Fruit fly (Drosophila melanogaster) Kc167 (cell line): ENCODE measurements around the gene AcCoAS.

Source experiments
- Sin3A ChIP-seq: fragments of >200 bp; optimal IDR thresholded peaks from 2 replicates; lab custom pipeline; 2018; ENCODE audit warnings: missing external identifiers
- insv ChIP-seq: fragments of >200 bp; optimal IDR thresholded peaks from 3 replicates; lab custom pipeline; 2018; ENCODE audit warnings: missing external identifiers
- psq ChIP-seq: fragments of >200 bp; optimal IDR thresholded peaks from 2 replicates; lab custom pipeline; 2017; ENCODE audit warnings: missing external identifiers

DNA sequence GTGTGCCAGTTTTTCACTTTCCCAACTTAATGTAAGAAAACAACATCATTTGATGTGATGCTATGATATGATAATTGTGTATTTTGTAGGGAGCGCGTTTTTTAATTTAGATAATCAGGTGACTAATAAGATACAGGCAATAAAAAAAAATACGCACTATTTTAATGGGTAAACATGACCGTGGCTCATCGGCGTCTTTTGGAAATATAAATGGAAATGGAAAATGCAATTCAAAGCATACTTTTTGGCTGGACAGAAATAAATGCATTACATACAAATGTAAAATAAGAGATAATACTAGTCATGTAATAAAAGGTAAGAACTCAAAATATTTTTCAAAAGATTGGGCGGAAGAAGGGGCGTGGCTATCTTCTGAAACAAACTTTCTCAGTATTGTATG, 17.6 kb downstream of the AcCoAS start:
- TF ChIP-seq psq (lab: Kevin White, UChicago) (no peak), insv (lab: Kevin White, UChicago) (no peak), Sin3A (lab: Kevin White, UChicago) (no peak)
